Worm (Caenorhabditis elegans) whole organism, L1 larva: ENCODE measurements around the gene gbf-1.

Experiments
- C16A3.4 ChIP-seq: fragments of 150-350 bp; optimal IDR thresholded peaks from 2 replicates; lab custom pipeline; 2014; ENCODE audit warnings: missing biosample characterization, missing genetic modification characterization
- F16B12.6 ChIP-seq: fragments of 150-350 bp; optimal IDR thresholded peaks from 2 replicates; lab custom pipeline; 2014; ENCODE audit warnings: missing biosample characterization, missing genetic modification characterization
- aha-1 ChIP-seq: fragments of 150-350 bp; optimal IDR thresholded peaks from 2 replicates; lab custom pipeline; 2014; ENCODE audit warnings: missing biosample characterization, missing genetic modification characterization
- alr-1 ChIP-seq: fragments of 200-800 bp; sonication (Bioruptor generic); optimal IDR thresholded peaks from 2 replicates; lab custom pipeline; 2018; ENCODE audit warnings: borderline replicate concordance, mild to moderate bottlenecking, missing genetic modification characterization, missing compliant biosample characterization
- blmp-1 ChIP-seq: fragments of 150-350 bp; optimal IDR thresholded peaks from 2 replicates; lab custom pipeline; 2014; ENCODE audit warnings: missing biosample characterization, missing genetic modification characterization
- ceh-63 ChIP-seq: fragments of 200-800 bp; sonication (Bioruptor generic); optimal IDR thresholded peaks from 2 replicates; lab custom pipeline; 2018; ENCODE audit warnings: mild to moderate bottlenecking, missing genetic modification characterization, missing compliant biosample characterization
- ceh-82 ChIP-seq, 3 experiments: fragments of 150-350 bp in 1 of 3; sonication (generic microtip) in 2 of 3; optimal IDR thresholded peaks; 2 replicates each; lab custom pipeline; 2014 to 2017; ENCODE audit warnings: missing biosample characterization in 3 of 3, missing genetic modification characterization in 3 of 3
- ceh-88 ChIP-seq: fragments of 200-800 bp; sonication (Bioruptor generic); IDR thresholded peaks from 2 replicates; pipeline ENCODE4 v1.3.6; 2022; ENCODE audit warnings: missing genetic modification characterization, missing compliant biosample characterization
- ceh-90 ChIP-seq: sonication (generic microtip); optimal IDR thresholded peaks from 2 replicates; lab custom pipeline; 2016; ENCODE audit warnings: missing genetic modification characterization, missing compliant biosample characterization
- ces-1 ChIP-seq: fragments of 150-350 bp; optimal IDR thresholded peaks from 2 replicates; lab custom pipeline; 2014; ENCODE audit warnings: missing biosample characterization, missing genetic modification reagents, missing genetic modification characterization
- dpl-1 ChIP-seq, 3 experiments: fragments of 150-350 bp in 2 of 3; sonication (generic microtip) in 1 of 3; optimal IDR thresholded peaks; 2 replicates each; lab custom pipeline; 2014 to 2017; ENCODE audit warnings: missing biosample characterization in 3 of 3, missing genetic modification characterization in 3 of 3, missing genetic modification reagents in 3 of 3
- dsc-1 ChIP-seq: sonication (generic microtip); optimal IDR thresholded peaks from 2 replicates; lab custom pipeline; 2016; ENCODE audit warnings: mild to moderate bottlenecking, missing genetic modification characterization, missing compliant biosample characterization
- efl-1 ChIP-seq, 4 experiments: fragments of 150-350 bp; optimal IDR thresholded peaks in 3 of 4; peaks in 1 of 4; 1 replicate in 1 of 4; 2 replicates in 3 of 4; lab custom pipeline; 2014; ENCODE audit warnings: missing biosample characterization in 2 of 4, missing genetic modification characterization in 2 of 4, missing genetic modification reagents in 2 of 4
- egl-13 ChIP-seq: sonication (generic microtip); optimal IDR thresholded peaks from 2 replicates; lab custom pipeline; 2016; ENCODE audit warnings: missing genotype, missing genetic modification reagents, missing genetic modification characterization, missing compliant biosample characterization
- elt-3 ChIP-seq, 6 experiments: fragments of 150-350 bp in 1 of 6; sonication (generic microtip); optimal IDR thresholded peaks; 2 replicates each; lab custom pipeline; 2017 to 2018; ENCODE audit warnings: missing biosample characterization in 6 of 6, missing genetic modification characterization in 6 of 6, inconsistent platforms in 1 of 6
- grh-1 ChIP-seq: fragments of 200-800 bp; sonication (Bioruptor generic); IDR thresholded peaks from 2 replicates; pipeline ENCODE4 v1.3.6; 2022; ENCODE audit warnings: missing genetic modification reagents, missing genetic modification characterization, missing compliant biosample characterization
- hpl-2 ChIP-seq: fragments of 150-350 bp; optimal IDR thresholded peaks from 2 replicates; lab custom pipeline; 2014; ENCODE audit warnings: missing biosample characterization, missing genetic modification reagents, missing genetic modification characterization
- isw-1 ChIP-seq: fragments of 200-800 bp; sonication (Bioruptor generic); IDR thresholded peaks from 2 replicates; pipeline ENCODE4 v1.3.6; 2022; ENCODE audit warnings: missing genetic modification characterization, missing compliant biosample characterization
- jun-1 ChIP-seq: fragments of 150-350 bp; optimal IDR thresholded peaks from 2 replicates; lab custom pipeline; 2014; ENCODE audit warnings: missing biosample characterization, missing genetic modification reagents, missing genetic modification characterization
- lin-13 ChIP-seq: fragments of 150-350 bp; optimal IDR thresholded peaks from 2 replicates; lab custom pipeline; 2014; ENCODE audit warnings: missing biosample characterization, missing genetic modification reagents, missing genetic modification characterization
- lin-35 ChIP-seq, 2 experiments: fragments of 150-350 bp; optimal IDR thresholded peaks; 2 replicates each; lab custom pipeline; 2014; ENCODE audit warnings: missing biosample characterization in 2 of 2, missing genetic modification characterization in 2 of 2, missing genetic modification reagents in 2 of 2
- lsy-2 ChIP-seq, 2 experiments: fragments of 150-350 bp; optimal IDR thresholded peaks; 2 replicates each; lab custom pipeline; 2014; ENCODE audit warnings: missing biosample characterization in 2 of 2, missing genetic modification characterization in 2 of 2
- mdl-1 ChIP-seq, 2 experiments: fragments of 150-350 bp; optimal IDR thresholded peaks; 2 replicates each; lab custom pipeline; 2014 to 2017; ENCODE audit warnings: missing biosample characterization in 2 of 2, missing genetic modification characterization in 2 of 2, inconsistent platforms in 1 of 2
- mep-1 ChIP-seq: fragments of 150-350 bp; optimal IDR thresholded peaks from 2 replicates; lab custom pipeline; 2014; ENCODE audit warnings: missing biosample characterization, missing genetic modification characterization
- nhr-12 ChIP-seq: sonication (generic microtip); optimal IDR thresholded peaks from 2 replicates; lab custom pipeline; 2017; ENCODE audit warnings: missing biosample characterization, missing genetic modification characterization
- nhr-19 ChIP-seq: fragments of 200-800 bp; sonication (Bioruptor generic); conservative IDR thresholded peaks from 2 replicates; pipeline ENCODE4 v1.3.6; 2022; ENCODE audit warnings: missing genetic modification characterization, missing compliant biosample characterization
- nhr-237 ChIP-seq: fragments of 150-350 bp; optimal IDR thresholded peaks from 2 replicates; lab custom pipeline; 2014; ENCODE audit warnings: missing biosample characterization, missing genetic modification characterization
- nhr-28 ChIP-seq: fragments of 150-350 bp; optimal IDR thresholded peaks from 2 replicates; lab custom pipeline; 2014; ENCODE audit warnings: missing biosample characterization, missing genetic modification characterization
- nhr-71 ChIP-seq: sonication (generic microtip); optimal IDR thresholded peaks from 2 replicates; lab custom pipeline; 2016; ENCODE audit warnings: mild to moderate bottlenecking, missing genetic modification characterization, moderate library complexity, missing compliant biosample characterization
- nhr-77 ChIP-seq: fragments of 150-350 bp; optimal IDR thresholded peaks from 2 replicates; lab custom pipeline; 2014; ENCODE audit warnings: missing biosample characterization, missing genetic modification characterization
- nhr-84 ChIP-seq: sonication (generic microtip); optimal IDR thresholded peaks from 2 replicates; lab custom pipeline; 2017; ENCODE audit warnings: missing biosample characterization, missing genetic modification characterization
- rnt-1 ChIP-seq: sonication (generic microtip); optimal IDR thresholded peaks from 2 replicates; lab custom pipeline; 2016; ENCODE audit warnings: mild to moderate bottlenecking, missing genetic modification characterization, moderate library complexity, missing compliant biosample characterization
- snu-23 ChIP-seq: sonication (generic microtip); optimal IDR thresholded peaks from 2 replicates; lab custom pipeline; 2016; ENCODE audit warnings: missing genetic modification characterization, missing compliant biosample characterization
- tbx-2 ChIP-seq: sonication (generic microtip); optimal IDR thresholded peaks from 2 replicates; lab custom pipeline; 2016; ENCODE audit warnings: missing genetic modification characterization, missing compliant biosample characterization
- unc-130 ChIP-seq: fragments of 150-350 bp; optimal IDR thresholded peaks from 2 replicates; lab custom pipeline; 2017; ENCODE audit warnings: missing biosample characterization, missing genetic modification characterization, inconsistent platforms
- unc-30 ChIP-seq: sonication (generic microtip); optimal IDR thresholded peaks from 2 replicates; lab custom pipeline; 2017; ENCODE audit warnings: missing biosample characterization, missing genetic modification characterization
- unc-62 ChIP-seq: fragments of 150-350 bp; optimal IDR thresholded peaks from 2 replicates; lab custom pipeline; 2014; ENCODE audit warnings: missing biosample characterization, missing genetic modification reagents, missing genetic modification characterization
- vab-15 ChIP-seq: sonication (generic microtip); optimal IDR thresholded peaks from 2 replicates; lab custom pipeline; 2017; ENCODE audit warnings: missing genotype, mild to moderate bottlenecking, missing genetic modification characterization, missing compliant biosample characterization
- xbp-1 ChIP-seq: sonication (generic microtip); optimal IDR thresholded peaks from 2 replicates; lab custom pipeline; 2016; ENCODE audit warnings: missing genetic modification characterization, missing compliant biosample characterization

gbf-1 gene

ce11 chrIII:11777321-11777720 is 3.8 kb upstream of the gbf-1 start, which contains the start of gene mdt-21:
Gene mdt-21 (plus strand): TSS chrIII:11777621.
- TF ChIP-seq tbx-2 (tag; lab: Kevin White, UChicago) (no peak), C16A3.4 (tag; lab: Kevin White, UChicago) (no peak), ceh-63 (GFP tag; lab: Kevin White, UChicago) (no peak), vab-15 (tag; lab: Kevin White, UChicago) (no peak), unc-30 (tag; lab: Kevin White, UChicago) (no peak), xbp-1 (tag; lab: Kevin White, UChicago) (no peak), jun-1 (tag; lab: Kevin White, UChicago) (no peak), unc-130 (no peak), dsc-1 (tag; lab: Kevin White, UChicago) (no peak), nhr-19 (GFP tag; lab: Robert Waterston, UW) (no peak)

- TF ChIP-seq nhr-28 (tag; lab: Kevin White, UChicago) (no peak), nhr-12 (no peak), lsy-2 (tag; optimal IDR thresholded peaks at IDR 0.05; lab: Kevin White, UChicago) (peak; percentile 63 to 67), lin-13 (no peak), ceh-88 (GFP tag; lab: Robert Waterston, UW) (0 out of 2 replicates have a peak, but pooled peaks have one; percentile 21), dpl-1 (GFP tag; optimal IDR thresholded peaks at IDR 0.05; lab: Kevin White, UChicago) (peak; percentile 55 to 72 (median 69)), ces-1 (GFP tag; lab: Kevin White, UChicago) (no peak), ceh-82 (tag; optimal IDR thresholded peaks at IDR 0.05; lab: Kevin White, UChicago) (peak; percentile 21 to 55 (median 53)), mep-1 (tag; lab: Kevin White, UChicago) (peak; percentile 79), grh-1 (GFP tag; lab: Robert Waterston, UW) (no peak), efl-1 (optimal IDR thresholded peaks at IDR 0.05; lab: Kevin White, UChicago) (peak; percentile 57 to 70), efl-1 (GFP tag; optimal IDR thresholded peaks at IDR 0.05 in 1 of 2; lab: Kevin White, UChicago) (peak; percentile 68 to 94), hpl-2 (GFP tag; lab: Kevin White, UChicago) (no peak), alr-1 (tag; lab: Kevin White, UChicago) (no peak), tbx-2 (tag; lab: Kevin White, UChicago) (peak; percentile 19), C16A3.4 (tag; lab: Kevin White, UChicago) (peak; percentile 14), snu-23 (GFP tag; lab: Kevin White, UChicago) (peak; percentile 66), unc-62 (GFP tag; lab: Kevin White, UChicago) (no peak), nhr-237 (tag; lab: Kevin White, UChicago) (no peak), rnt-1 (no peak), xbp-1 (tag; lab: Kevin White, UChicago) (peak; percentile 75), lin-35 (GFP tag; optimal IDR thresholded peaks at IDR 0.05; lab: Kevin White, UChicago) (peak; percentile 61 to 69), ceh-90 (tag; lab: Kevin White, UChicago) (no peak), vab-15 (tag; lab: Kevin White, UChicago) (no peak), aha-1 (tag; lab: Kevin White, UChicago) (no peak), blmp-1 (peak; percentile 98), nhr-77 (tag; lab: Kevin White, UChicago) (no peak), elt-3 (tag; optimal IDR thresholded peaks at IDR 0.05; lab: Kevin White, UChicago) (peak in 2 of 6 experiments; percentile 25 to 29), isw-1 (GFP tag; lab: Robert Waterston, UW) (peak; percentile 22; the same call in 1 of the 2 replicates), nhr-71 (no peak), F16B12.6 (tag; lab: Kevin White, UChicago) (peak; percentile 96), egl-13 (tag; lab: Kevin White, UChicago) (no peak), unc-130 (peak; percentile 58), mdl-1 (tag; optimal IDR thresholded peaks at IDR 0.05; lab: Kevin White, UChicago) (peak in 1 of 2 experiments; percentile 34), nhr-84 (tag; lab: Kevin White, UChicago) (no peak)
Measured at ce11 chrIII:11774508-11775000, 1.1 kb upstream of the gbf-1 start, which contains the start of gene immp-1. Gene immp-1 (plus strand): TSS chrIII:11774950.
